Fruit fly (Drosophila melanogaster) whole organism, embryonic: ENCODE measurements around the gene Rbf.

Source experiments
- Atf6 ChIP-seq: fragments of 200-800 bp; sonication (Bioruptor generic); IDR thresholded peaks from 2 replicates; pipeline ENCODE4 v1.3.6; 2022; ENCODE audit warnings: missing biosample characterization, missing genetic modification characterization
- Awh ChIP-seq: fragments of 200-800 bp; sonication (Bioruptor generic); IDR thresholded peaks from 2 replicates; pipeline ENCODE4, ENCODE4 v1.3.6; 2022; ENCODE audit warnings: missing biosample characterization, missing genetic modification characterization
- B-H2 ChIP-seq: fragments of 200-800 bp; sonication (Bioruptor generic); optimal IDR thresholded peaks from 2 replicates; lab custom pipeline; 2018; ENCODE audit warnings: missing biosample characterization, mild to moderate bottlenecking, missing genetic modification characterization
- Blimp-1 ChIP-seq: fragments of 200-800 bp; sonication (Bioruptor generic); optimal IDR thresholded peaks from 3 replicates; lab custom pipeline; 2018; ENCODE audit warnings: missing biosample characterization, missing genetic modification characterization, mild to moderate bottlenecking, moderate library complexity, missing genetic modification reagents
- C15 ChIP-seq: fragments of 200-800 bp; sonication (Bioruptor generic); IDR thresholded peaks from 3 replicates; pipeline ENCODE4 v1.3.6; 2022; ENCODE audit warnings: missing biosample characterization, missing genetic modification characterization
- CG1024 ChIP-seq: fragments of 200-800 bp; sonication (Bioruptor generic); IDR thresholded peaks from 2 replicates; pipeline ENCODE4 v1.3.6; 2022; ENCODE audit warnings: missing biosample characterization, missing genetic modification characterization
- CG10431 ChIP-seq: fragments of 200-800 bp; sonication (Bioruptor generic); optimal IDR thresholded peaks from 3 replicates; lab custom pipeline; 2018; ENCODE audit warnings: missing biosample characterization, mild to moderate bottlenecking, missing genetic modification characterization
- CG11696 ChIP-seq: fragments of 200-800 bp; sonication (Bioruptor generic); IDR thresholded peaks from 2 replicates; pipeline ENCODE4 v1.3.6; 2022; ENCODE audit warnings: missing biosample characterization, missing genetic modification characterization
- CG12104 ChIP-seq: fragments of 200-800 bp; sonication (Bioruptor generic); optimal IDR thresholded peaks from 3 replicates; lab custom pipeline; 2016; ENCODE audit warnings: missing biosample characterization, missing genetic modification characterization
- CG17361 ChIP-seq: fragments of 200-800 bp; sonication (Bioruptor generic); IDR thresholded peaks from 3 replicates; pipeline ENCODE4 v1.3.6; 2022; ENCODE audit warnings: missing biosample characterization, missing genetic modification characterization
- CG17612 ChIP-seq: fragments of 200-800 bp; sonication (Bioruptor generic); IDR thresholded peaks from 2 replicates; pipeline ENCODE4 v1.3.6; 2022; ENCODE audit warnings: missing biosample characterization, missing genetic modification characterization
- CG1832 ChIP-seq: fragments of 200-800 bp; sonication (Bioruptor generic); optimal IDR thresholded peaks from 2 replicates; lab custom pipeline; 2017; ENCODE audit warnings: missing biosample characterization, mild to moderate bottlenecking, missing genetic modification characterization, inconsistent platforms
- CG2712 ChIP-seq: fragments of 200-800 bp; optimal IDR thresholded peaks from 3 replicates; lab custom pipeline; 2019; ENCODE audit warnings: missing biosample characterization, mild to moderate bottlenecking, missing genetic modification characterization, moderate library complexity
- CG4360 ChIP-seq: fragments of 200-800 bp; sonication (Bioruptor generic); IDR thresholded peaks from 2 replicates; pipeline ENCODE4 v1.3.6; 2022; ENCODE audit warnings: missing biosample characterization, missing genetic modification characterization
- CG6683 ChIP-seq: fragments of 200-800 bp; sonication (Bioruptor generic); optimal IDR thresholded peaks from 2 replicates; lab custom pipeline; 2017; ENCODE audit warnings: missing biosample characterization, mild to moderate bottlenecking, missing genetic modification characterization, missing genetic modification reagents
- D19A ChIP-seq: fragments of 200-800 bp; optimal IDR thresholded peaks from 3 replicates; lab custom pipeline; 2019; ENCODE audit warnings: missing biosample characterization, mild to moderate bottlenecking, missing genetic modification characterization, moderate library complexity
- GATAe ChIP-seq: fragments of 200-800 bp; sonication (Bioruptor generic); conservative IDR thresholded peaks from 2 replicates; pipeline ENCODE4 v1.3.6; 2022; ENCODE audit warnings: missing biosample characterization, missing genetic modification characterization
- Med ChIP-seq: fragments of 200-800 bp; sonication (Bioruptor generic); peaks from one replicate; lab custom pipeline; 2016; ENCODE audit warnings: missing biosample characterization, missing genetic modification characterization, mild to moderate bottlenecking, inconsistent platforms, moderate library complexity
- Pdp1 ChIP-seq, 2 experiments: fragments of 200-800 bp; sonication (Bioruptor generic); optimal IDR thresholded peaks; 3 replicates each; lab custom pipeline; 2016; ENCODE audit warnings: missing biosample characterization in 2 of 2, missing genetic modification characterization in 2 of 2, mild to moderate bottlenecking in 1 of 2, moderate library complexity in 1 of 2
- chinmo ChIP-seq: fragments of 200-800 bp; sonication (Bioruptor generic); IDR thresholded peaks from 4 replicates; pipeline ENCODE4 v1.3.6; 2022; ENCODE audit warnings: missing biosample characterization, missing genetic modification characterization; ENCODE audit not compliant: partially characterized antibody
- ci ChIP-seq: fragments of 200-800 bp; sonication (Bioruptor generic); IDR thresholded peaks from 3 replicates; pipeline ENCODE4 v1.3.6; 2022; ENCODE audit warnings: missing biosample characterization, missing genetic modification characterization
- corto ChIP-seq: fragments of 200-800 bp; sonication (Bioruptor generic); optimal IDR thresholded peaks from 2 replicates; lab custom pipeline; 2016; ENCODE audit warnings: missing biosample characterization, mild to moderate bottlenecking, missing genetic modification characterization, moderate library complexity
- crc ChIP-seq: fragments of 200-800 bp; sonication (Bioruptor generic); optimal IDR thresholded peaks from 2 replicates; lab custom pipeline; 2016; ENCODE audit warnings: missing biosample characterization, missing genetic modification characterization
- crol ChIP-seq: fragments of 200-800 bp; sonication (Bioruptor generic); IDR thresholded peaks from 2 replicates; pipeline ENCODE4 v1.3.6; 2022; ENCODE audit warnings: missing biosample characterization, missing genetic modification characterization
- ems ChIP-seq: fragments of 200-800 bp; sonication (Bioruptor generic); optimal IDR thresholded peaks from 3 replicates; lab custom pipeline; 2016; ENCODE audit warnings: missing biosample characterization, missing genetic modification characterization
- eve ChIP-seq, 2 experiments: fragments of >200 bp; optimal IDR thresholded peaks; 2 replicates each; lab custom pipeline; 2017; ENCODE audit warnings: missing biosample characterization in 2 of 2, missing genetic modification characterization in 2 of 2
- exex ChIP-seq: fragments of 200-800 bp; sonication (Bioruptor generic); optimal IDR thresholded peaks from 4 replicates; lab custom pipeline; 2018; ENCODE audit warnings: missing biosample characterization, mild to moderate bottlenecking, missing genetic modification characterization, moderate library complexity
- fd102C ChIP-seq: fragments of 200-800 bp; sonication (Bioruptor generic); optimal IDR thresholded peaks from 2 replicates; lab custom pipeline; 2018; ENCODE audit warnings: missing biosample characterization, mild to moderate bottlenecking, missing genetic modification characterization, moderate library complexity
- grn ChIP-seq: fragments of 200-800 bp; sonication (Bioruptor generic); optimal IDR thresholded peaks from 3 replicates; lab custom pipeline; 2017; ENCODE audit warnings: missing biosample characterization, missing genetic modification characterization
- insv ChIP-seq, 2 experiments: fragments of 200-800 bp; sonication (Bioruptor generic); optimal IDR thresholded peaks; 3 replicates each; lab custom pipeline; 2016 to 2018; ENCODE audit warnings: missing biosample characterization in 2 of 2, missing genetic modification characterization in 2 of 2
- lab ChIP-seq: fragments of 200-800 bp; sonication (Bioruptor generic); optimal IDR thresholded peaks from 3 replicates; lab custom pipeline; 2017; ENCODE audit warnings: missing biosample characterization, missing genetic modification characterization, mild to moderate bottlenecking, moderate library complexity, missing genetic modification reagents
- pros ChIP-seq: fragments of 200-800 bp; sonication (Bioruptor generic); optimal IDR thresholded peaks from 3 replicates; lab custom pipeline; 2019; ENCODE audit warnings: missing biosample characterization, mild to moderate bottlenecking, missing genetic modification characterization, moderate library complexity
- row ChIP-seq: fragments of 200-800 bp; sonication (Bioruptor generic); IDR thresholded peaks from 3 replicates; pipeline ENCODE4 v1.3.6; 2022; ENCODE audit warnings: missing biosample characterization, missing genetic modification characterization
- run ChIP-seq: fragments of 200-800 bp; sonication (Bioruptor generic); optimal IDR thresholded peaks from 3 replicates; lab custom pipeline; 2018; ENCODE audit warnings: missing biosample characterization, mild to moderate bottlenecking, missing genetic modification characterization
- sug ChIP-seq: fragments of 200-800 bp; optimal IDR thresholded peaks from 2 replicates; lab custom pipeline; 2019; ENCODE audit warnings: missing biosample characterization, mild to moderate bottlenecking, missing genetic modification characterization, moderate library complexity
- vvl ChIP-seq: fragments of 200-800 bp; sonication (Bioruptor generic); IDR thresholded peaks from 2 replicates; pipeline ENCODE4 v1.3.6; 2022; ENCODE audit warnings: missing biosample characterization, missing genetic modification characterization
- zen ChIP-seq: fragments of 200-800 bp; sonication (Bioruptor generic); optimal IDR thresholded peaks from 3 replicates; lab custom pipeline; 2018; ENCODE audit warnings: missing biosample characterization, mild to moderate bottlenecking, missing genetic modification characterization, moderate library complexity

Gene Rbf

DNA sequence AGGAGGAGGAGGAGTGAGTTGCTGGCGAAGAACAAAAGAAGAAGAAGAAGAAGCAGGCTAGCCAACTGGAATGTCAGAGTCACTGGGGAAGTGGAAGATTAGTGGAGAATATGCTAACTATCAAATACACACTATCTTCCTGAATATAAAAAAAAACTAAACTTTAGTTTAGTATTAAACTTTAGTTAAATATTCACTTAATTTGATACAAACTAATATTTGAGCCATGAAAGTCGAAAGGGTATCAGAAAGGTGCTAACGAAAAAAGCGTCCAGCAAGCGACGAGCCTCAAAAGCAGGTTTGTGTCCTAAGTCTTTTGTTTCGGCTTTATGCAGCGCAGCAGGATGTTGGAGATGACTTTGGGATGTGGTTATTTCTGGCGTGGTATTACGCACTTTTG, 26.1 kb downstream of the Rbf start (continued):
- TF ChIP-seq ems (GFP tag; lab: Kevin White, UChicago) (no peak), CG17612 (no peak), crc (GFP tag; lab: Kevin White, UChicago) (no peak), CG17361 (GFP tag; lab: Robert Waterston, UW) (no peak), Blimp-1 (no peak), corto (peak; percentile 67), D19A (tag; lab: Kevin White, UChicago) (peak; percentile 75)

DNA sequence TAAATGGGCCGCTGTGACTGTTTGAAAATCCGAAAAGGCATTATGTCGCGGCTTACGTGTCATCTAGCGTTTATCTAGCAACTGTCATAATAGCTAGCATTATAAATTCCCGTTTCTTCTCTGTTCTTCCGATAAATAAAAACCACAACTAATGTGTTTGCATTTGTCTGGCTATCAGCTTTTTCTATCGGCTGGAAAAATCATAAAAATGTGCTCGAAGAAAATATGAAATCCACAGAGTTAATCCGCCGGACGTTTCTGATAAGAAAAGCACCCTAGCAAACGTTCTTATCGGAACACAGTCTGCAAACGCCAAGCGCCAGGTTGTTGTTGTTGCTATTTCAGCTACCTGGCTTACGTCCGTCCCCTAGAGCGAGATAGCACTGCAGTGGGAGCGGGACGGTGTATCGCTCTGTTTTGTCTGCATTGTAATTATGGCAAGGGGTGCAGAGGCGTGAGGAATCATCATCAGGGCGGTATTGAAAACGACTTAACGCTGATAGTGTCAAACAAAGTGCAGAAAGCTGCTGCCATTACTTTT, 27.0 kb downstream of the Rbf start:
- TF ChIP-seq CG12104 = no peak
- TF ChIP-seq CG10431 (GFP tag; lab: Kevin White, UChicago) = peak; percentile 10
- 0 out of 4 replicates have a peak, but pooled peaks have one; percentile 39 for TF ChIP-seq chinmo (GFP tag; lab: Robert Waterston, UW)
- no peak for TF ChIP-seq fd102C (GFP tag; lab: Kevin White, UChicago)
- no peak for TF ChIP-seq Med
- peak in 1 of 2 experiments; percentile 2 for TF ChIP-seq Pdp1 (GFP tag; optimal IDR thresholded peaks at IDR 0.05; lab: Kevin White, UChicago)
- no peak for TF ChIP-seq B-H2
- TF ChIP-seq CG1024 = no peak
- TF ChIP-seq grn = peak; percentile 68
- peak; percentile 26 for TF ChIP-seq pros (GFP tag; lab: Kevin White, UChicago)
- peak; percentile 13 to 91 for TF ChIP-seq insv (GFP tag; optimal IDR thresholded peaks at IDR 0.05; lab: Kevin White, UChicago)
- no peak for TF ChIP-seq Atf6 (GFP tag; lab: Robert Waterston, UW)
- peak; percentile 80 for TF ChIP-seq crol (GFP tag; lab: Robert Waterston, UW)
- TF ChIP-seq CG6683 (GFP tag; lab: Kevin White, UChicago) = no peak
- peak in 1 of 2 experiments; percentile 32 for TF ChIP-seq eve (GFP tag; optimal IDR thresholded peaks at IDR 0.05; lab: Kevin White, UChicago)
- TF ChIP-seq Awh (GFP tag; lab: Robert Waterston, UW) = 0 out of 2 replicates have a peak, but pooled peaks have one; percentile 19
- TF ChIP-seq exex (tag; lab: Kevin White, UChicago) = peak; percentile 58
- TF ChIP-seq zen (tag; lab: Kevin White, UChicago) = no peak
- TF ChIP-seq ci (GFP tag; lab: Robert Waterston, UW) = 0 out of 3 replicates have a peak, but pooled peaks have one; percentile 14
- TF ChIP-seq lab (GFP tag; lab: Kevin White, UChicago) = no peak
- no peak for TF ChIP-seq row (GFP tag; lab: Robert Waterston, UW)
- peak; percentile 57 for TF ChIP-seq CG1832 (GFP tag; lab: Kevin White, UChicago)
- no peak for TF ChIP-seq CG11696 (GFP tag; lab: Robert Waterston, UW)
- no peak for TF ChIP-seq CG2712 (tag; lab: Kevin White, UChicago)
- TF ChIP-seq vvl (GFP tag; lab: Robert Waterston, UW) = no peak
- no peak for TF ChIP-seq C15 (GFP tag; lab: Robert Waterston, UW)
- peak; percentile 27 for TF ChIP-seq sug
- 0 out of 2 replicates have a peak, but pooled peaks have one; percentile 30 for TF ChIP-seq GATAe (GFP tag; lab: Robert Waterston, UW)
- TF ChIP-seq run (tag; lab: Kevin White, UChicago) = peak; percentile 15
- TF ChIP-seq CG4360 (GFP tag; lab: Robert Waterston, UW) = peak; percentile 89
- TF ChIP-seq, all 482 proteins: peak for 16
